Worm (Caenorhabditis elegans) whole organism, young adult: ENCODE data around the gene peb-1.
A peak's percentile ranks its signal among the peaks of the same experiment; 100 is the strongest.

Experiments used
- B0336.3 ChIP-seq: fragments of 200-800 bp; sonication (Bioruptor generic); IDR thresholded peaks from 2 replicates; pipeline ENCODE4 v1.3.6; 2022; ENCODE audit warnings: missing genetic modification characterization, missing compliant biosample characterization
- C06A6.2 ChIP-seq: fragments of 200-800 bp; sonication (Bioruptor generic); conservative IDR thresholded peaks from 2 replicates; pipeline ENCODE4 v1.3.6; 2022; ENCODE audit warnings: missing genetic modification characterization, missing compliant biosample characterization
- C17E4.6 ChIP-seq: fragments of 200-800 bp; sonication (Bioruptor generic); IDR thresholded peaks from 2 replicates; pipeline ENCODE4 v1.3.6; 2022; ENCODE audit warnings: missing genetic modification reagents, missing genetic modification characterization, missing compliant biosample characterization
- F10E7.11 ChIP-seq: sonication (generic microtip); optimal IDR thresholded peaks from 2 replicates; lab custom pipeline; 2017; ENCODE audit warnings: mild to moderate bottlenecking, missing genetic modification characterization, moderate library complexity, missing compliant biosample characterization
- F33H1.4 ChIP-seq: fragments of 200-800 bp; sonication (Bioruptor generic); IDR thresholded peaks from 2 replicates; pipeline ENCODE4 v1.3.6; 2022; ENCODE audit warnings: missing genetic modification reagents, missing genetic modification characterization, missing compliant biosample characterization
- F39B2.1 ChIP-seq: fragments of 200-800 bp; sonication (Bioruptor generic); IDR thresholded peaks from 2 replicates; pipeline ENCODE4 v1.3.6; 2022; ENCODE audit warnings: missing genetic modification reagents, missing genetic modification characterization, missing compliant biosample characterization
- F49E8.2 ChIP-seq: sonication (generic microtip); optimal IDR thresholded peaks from 3 replicates; lab custom pipeline; 2017; ENCODE audit warnings: missing genetic modification characterization, mild to moderate bottlenecking, missing compliant biosample characterization, antibody characterized with exemption, moderate library complexity; ENCODE audit not compliant: insufficient read depth
- K11D2.4 ChIP-seq: fragments of 200-800 bp; sonication (Bioruptor generic); IDR thresholded peaks from 2 replicates; pipeline ENCODE4 v1.3.6; 2022; ENCODE audit warnings: missing genetic modification reagents, missing genetic modification characterization, missing compliant biosample characterization
- K12H6.12 ChIP-seq: fragments of 200-800 bp; sonication (Bioruptor generic); optimal IDR thresholded peaks from 2 replicates; lab custom pipeline; 2018; ENCODE audit warnings: mild to moderate bottlenecking, missing genetic modification characterization, missing compliant biosample characterization
- Y79H2A.3 ChIP-seq: fragments of 200-800 bp; sonication (Bioruptor generic); conservative IDR thresholded peaks from 2 replicates; pipeline ENCODE4 v1.3.6; 2022; ENCODE audit warnings: missing genetic modification reagents, missing genetic modification characterization, missing compliant biosample characterization
- Y95B8A.8 ChIP-seq: fragments of 200-800 bp; sonication (Bioruptor generic); IDR thresholded peaks from 2 replicates; pipeline ENCODE4 v1.3.6; 2022; ENCODE audit warnings: missing genetic modification reagents, missing genetic modification characterization, missing compliant biosample characterization
- atf-7 ChIP-seq: sonication (generic microtip); optimal IDR thresholded peaks from 2 replicates; lab custom pipeline; 2017; ENCODE audit warnings: mild to moderate bottlenecking, missing genetic modification characterization, missing compliant biosample characterization
- attf-3 ChIP-seq: fragments of 200-800 bp; sonication (Bioruptor generic); conservative IDR thresholded peaks from 2 replicates; pipeline ENCODE4 v1.3.6; 2022; ENCODE audit warnings: missing genetic modification reagents, missing genetic modification characterization, missing compliant biosample characterization
- attf-5 ChIP-seq: fragments of 200-800 bp; sonication (Bioruptor generic); optimal IDR thresholded peaks from 2 replicates; lab custom pipeline; 2018; ENCODE audit warnings: mild to moderate bottlenecking, missing genetic modification characterization, missing compliant biosample characterization
- attf-6 ChIP-seq: fragments of 200-800 bp; sonication (Bioruptor generic); IDR thresholded peaks from 2 replicates; pipeline ENCODE4 v1.3.6; 2022; ENCODE audit warnings: missing genetic modification reagents, missing genetic modification characterization, missing compliant biosample characterization
- bed-2 ChIP-seq: fragments of 200-800 bp; sonication (Bioruptor generic); IDR thresholded peaks from 2 replicates; pipeline ENCODE4 v1.3.6; 2022; ENCODE audit warnings: missing genetic modification reagents, missing genetic modification characterization, missing compliant biosample characterization
- ceh-58 ChIP-seq: fragments of 200-800 bp; sonication (Bioruptor generic); IDR thresholded peaks from 2 replicates; pipeline ENCODE4 v1.3.6; 2022; ENCODE audit warnings: missing genetic modification characterization, missing compliant biosample characterization
- chd-7 ChIP-seq: sonication (generic microtip); optimal IDR thresholded peaks from 2 replicates; lab custom pipeline; 2016; ENCODE audit warnings: mild to moderate bottlenecking, missing genetic modification characterization, moderate library complexity, missing compliant biosample characterization
- dox-1 ChIP-seq: fragments of 200-800 bp; sonication (Bioruptor generic); IDR thresholded peaks from 2 replicates; pipeline ENCODE4 v1.3.6; 2022; ENCODE audit warnings: missing genetic modification reagents, missing genetic modification characterization, missing compliant biosample characterization
- egrh-3 ChIP-seq: fragments of 200-800 bp; sonication (Bioruptor generic); IDR thresholded peaks from 2 replicates; pipeline ENCODE4 v1.3.6; 2022; ENCODE audit warnings: missing genetic modification reagents, missing genetic modification characterization, missing compliant biosample characterization
- ekl-4 ChIP-seq: fragments of 200-800 bp; sonication (Bioruptor generic); IDR thresholded peaks from 2 replicates; pipeline ENCODE4 v1.3.6; 2022; ENCODE audit warnings: missing genetic modification reagents, missing genetic modification characterization, missing compliant biosample characterization
- gei-17 ChIP-seq: fragments of 200-800 bp; sonication (Bioruptor generic); optimal IDR thresholded peaks from 2 replicates; lab custom pipeline; 2018; ENCODE audit warnings: mild to moderate bottlenecking, missing genetic modification characterization, missing compliant biosample characterization
- hmg-1.2 ChIP-seq: fragments of 200-800 bp; sonication (Bioruptor generic); IDR thresholded peaks from 2 replicates; pipeline ENCODE4 v1.3.6; 2022; ENCODE audit warnings: missing genetic modification reagents, missing genetic modification characterization, missing compliant biosample characterization
- hmg-20 ChIP-seq: fragments of 200-800 bp; sonication (Bioruptor generic); IDR thresholded peaks from 2 replicates; pipeline ENCODE4 v1.3.6; 2022; ENCODE audit warnings: missing genetic modification reagents, missing genetic modification characterization, missing compliant biosample characterization
- hsf-1 ChIP-seq: fragments of 200-800 bp; sonication (Bioruptor generic); IDR thresholded peaks from 2 replicates; pipeline ENCODE4 v1.3.6; 2022; ENCODE audit warnings: missing genetic modification reagents, missing genetic modification characterization, missing compliant biosample characterization
- lag-1 ChIP-seq: fragments of 200-800 bp; sonication (Bioruptor generic); IDR thresholded peaks from 2 replicates; pipeline ENCODE4 v1.3.6; 2022; ENCODE audit warnings: missing genetic modification reagents, missing genetic modification characterization, missing compliant biosample characterization
- let-526 ChIP-seq: fragments of 200-800 bp; sonication (Bioruptor generic); IDR thresholded peaks from 2 replicates; pipeline ENCODE4 v1.3.6; 2022; ENCODE audit warnings: missing genetic modification reagents, missing genetic modification characterization, missing compliant biosample characterization
- lin-35 ChIP-seq, 3 experiments: fragments of 150-350 bp in 2 of 3; sonication (generic microtip) in 1 of 3; optimal IDR thresholded peaks; 2 replicates each; lab custom pipeline; 2014 to 2018; ENCODE audit warnings: missing biosample characterization in 3 of 3, missing genetic modification characterization in 3 of 3, missing genetic modification reagents in 3 of 3
- madf-3 ChIP-seq: fragments of 200-800 bp; sonication (Bioruptor generic); IDR thresholded peaks from 2 replicates; pipeline ENCODE4 v1.3.6; 2022; ENCODE audit warnings: missing genetic modification reagents, missing genetic modification characterization, missing compliant biosample characterization
- madf-6 ChIP-seq: fragments of 200-800 bp; sonication (Bioruptor generic); IDR thresholded peaks from 2 replicates; pipeline ENCODE4 v1.3.6; 2022; ENCODE audit warnings: missing genetic modification reagents, missing genetic modification characterization, missing compliant biosample characterization
- mel-28 ChIP-seq: sonication (generic microtip); optimal IDR thresholded peaks from 2 replicates; lab custom pipeline; 2016; ENCODE audit warnings: borderline replicate concordance, mild to moderate bottlenecking, missing genetic modification characterization, missing compliant biosample characterization
- mes-4 ChIP-seq: sonication (generic microtip); optimal IDR thresholded peaks from 2 replicates; lab custom pipeline; 2016; ENCODE audit warnings: missing genotype, missing genetic modification characterization, missing compliant biosample characterization
- nfya-1 ChIP-seq: sonication (generic microtip); optimal IDR thresholded peaks from 2 replicates; lab custom pipeline; 2017; ENCODE audit warnings: antibody characterized with exemption, missing compliant biosample characterization, missing genetic modification characterization, borderline replicate concordance; ENCODE audit not compliant: insufficient read depth
- nfyb-1 ChIP-seq: fragments of 200-800 bp; sonication (Bioruptor generic); IDR thresholded peaks from 2 replicates; pipeline ENCODE4 v1.3.6; 2022; ENCODE audit warnings: missing genetic modification reagents, missing genetic modification characterization, missing compliant biosample characterization
- nhr-179 ChIP-seq: sonication (generic microtip); optimal IDR thresholded peaks from 2 replicates; lab custom pipeline; 2016; ENCODE audit warnings: mild to moderate bottlenecking, missing genetic modification characterization, missing compliant biosample characterization
- nhr-80 ChIP-seq: sonication (generic microtip); optimal IDR thresholded peaks from 2 replicates; lab custom pipeline; 2016; ENCODE audit warnings: missing genetic modification characterization, missing compliant biosample characterization
- nhr-90 ChIP-seq: sonication (generic microtip); optimal IDR thresholded peaks from 2 replicates; lab custom pipeline; 2016; ENCODE audit warnings: missing genotype, mild to moderate bottlenecking, missing genetic modification characterization, missing compliant biosample characterization
- pha-4 ChIP-seq: fragments of 150-350 bp; sonication (generic microtip); optimal IDR thresholded peaks from 2 replicates; lab custom pipeline; 2014; ENCODE audit warnings: missing biosample characterization, missing genetic modification reagents, missing genetic modification characterization
- rcor-1 ChIP-seq: fragments of 200-800 bp; sonication (Bioruptor generic); IDR thresholded peaks from 2 replicates; pipeline ENCODE4 v1.3.6; 2022; ENCODE audit warnings: missing genetic modification reagents, missing genetic modification characterization, missing compliant biosample characterization
- rec-8 ChIP-seq, 2 experiments: sonication (generic microtip); optimal IDR thresholded peaks; 2 replicates each; lab custom pipeline; 2016; ENCODE audit warnings: mild to moderate bottlenecking in 2 of 2, missing genetic modification characterization in 2 of 2, missing genetic modification reagents in 2 of 2, missing genotype in 2 of 2, missing biosample characterization in 1 of 2, missing compliant biosample characterization in 1 of 2, moderate library complexity in 1 of 2
- snpc-4 ChIP-seq, 5 experiments: fragments of 150-350 bp in 1 of 5; sonication (generic microtip) in 4 of 5; optimal IDR thresholded peaks; 2 replicates each; lab custom pipeline; 2014 to 2018; ENCODE audit warnings: missing genetic modification characterization in 5 of 5, missing biosample characterization in 3 of 5, antibody characterized with exemption in 2 of 5, mild to moderate bottlenecking in 2 of 5, missing compliant biosample characterization in 2 of 5, missing genotype in 2 of 5, moderate library complexity in 2 of 5, missing genetic modification reagents in 1 of 5
- somi-1 ChIP-seq: fragments of 200-800 bp; sonication (Bioruptor generic); optimal IDR thresholded peaks from 2 replicates; lab custom pipeline; 2018; ENCODE audit warnings: mild to moderate bottlenecking, missing genetic modification characterization, missing compliant biosample characterization
- tbp1 ChIP-seq: fragments of 200-800 bp; sonication (Bioruptor generic); optimal IDR thresholded peaks from 2 replicates; lab custom pipeline; 2018; ENCODE audit warnings: mild to moderate bottlenecking, missing genetic modification characterization, missing compliant biosample characterization
- ztf-22 ChIP-seq: fragments of 200-800 bp; sonication (Bioruptor generic); optimal IDR thresholded peaks from 2 replicates; lab custom pipeline; 2018; ENCODE audit warnings: mild to moderate bottlenecking, missing genetic modification characterization, moderate library complexity, missing compliant biosample characterization

The peb-1 gene

ce11 chrX:2177731-2178326 lies 33.0 kb upstream of the peb-1 start:
- TF ChIP-seq attf-6 (GFP tag; lab: Robert Waterston, UW), result no peak
- TF ChIP-seq pha-4 (tag; lab: Kevin White, UChicago), result no peak
- no peak for TF ChIP-seq ekl-4 (GFP tag; lab: Robert Waterston, UW)
- no peak for TF ChIP-seq F33H1.4 (GFP tag; lab: Robert Waterston, UW)
- TF ChIP-seq bed-2, result no peak
- TF ChIP-seq somi-1, result no peak
- no peak for TF ChIP-seq ztf-22 (GFP tag; lab: Kevin White, UChicago)
- no peak for TF ChIP-seq K12H6.12 (tag; lab: Kevin White, UChicago)
- no peak for TF ChIP-seq C06A6.2 (GFP tag; lab: Robert Waterston, UW)
- TF ChIP-seq atf-7 (tag; lab: Kevin White, UChicago), result no peak
- no peak for TF ChIP-seq gei-17 (GFP tag; lab: Kevin White, UChicago)
- no peak for TF ChIP-seq F49E8.2 (tag; lab: Kevin White, UChicago)
- TF ChIP-seq ceh-58 (GFP tag; lab: Robert Waterston, UW), result no peak
- TF ChIP-seq nfyb-1 (GFP tag; lab: Robert Waterston, UW), result no peak
- TF ChIP-seq nfya-1 (tag; lab: Kevin White, UChicago), result no peak
- no peak for TF ChIP-seq F10E7.11 (tag; lab: Kevin White, UChicago)
- no peak for TF ChIP-seq egrh-3 (GFP tag; lab: Robert Waterston, UW)
- no peak for TF ChIP-seq snpc-4 (GFP tag; optimal IDR thresholded peaks at IDR 0.05; lab: Kevin White, UChicago)
- TF ChIP-seq snpc-4 (tag; optimal IDR thresholded peaks at IDR 0.05; lab: Kevin White, UChicago), result no peak
- TF ChIP-seq F39B2.1 (GFP tag; lab: Robert Waterston, UW), result no peak

DNA sequence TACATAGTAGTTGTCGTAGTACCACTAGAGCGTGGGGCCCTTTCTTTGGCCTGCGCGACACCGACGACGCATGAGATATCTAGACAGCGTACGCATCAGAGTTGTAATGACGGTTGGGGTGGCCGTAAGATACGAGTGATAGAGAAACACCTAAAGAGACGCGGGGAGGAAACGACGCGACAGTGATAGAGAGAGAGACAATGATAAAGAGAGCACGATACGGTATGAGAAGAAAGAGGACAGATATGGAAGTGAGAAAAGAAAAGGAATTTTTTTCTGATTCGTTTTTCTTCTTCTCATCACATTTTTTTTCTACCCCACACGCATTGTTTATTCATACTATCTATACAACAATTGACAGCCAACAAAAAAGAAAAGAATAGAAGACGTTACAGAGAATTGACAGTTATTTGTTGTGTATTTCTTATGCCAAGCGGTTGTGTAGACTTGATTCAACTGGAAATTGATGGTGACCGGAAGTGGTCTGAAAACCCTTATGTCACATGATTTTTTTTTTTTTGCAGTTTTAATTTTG lies 32.4 kb upstream of the peb-1 start:
- TF ChIP-seq attf-3 (GFP tag; lab: Robert Waterston, UW) (no peak), nhr-80 (peak; percentile 57), Y79H2A.3 (no peak), rcor-1 (GFP tag; lab: Robert Waterston, UW) (no peak), F10E7.11 (tag; lab: Kevin White, UChicago) (no peak)
- TF ChIP-seq, all 124 proteins: peak for 1

- TF ChIP-seq K11D2.4 (GFP tag; lab: Robert Waterston, UW) (no peak), hmg-1.2 (no peak), nhr-179 (tag; lab: Kevin White, UChicago) (no peak), madf-3 (no peak), mes-4 (tag; lab: Kevin White, UChicago) (no peak), Y79H2A.3 (no peak), C17E4.6 (GFP tag; lab: Robert Waterston, UW) (no peak), chd-7 (no peak), hsf-1 (GFP tag; lab: Robert Waterston, UW) (no peak), Y95B8A.8 (no peak), K12H6.12 (tag; lab: Kevin White, UChicago) (no peak)
These were observed 30.3 kb upstream of the peb-1 start, which contains the start of gene F48B9.1 for ce11 chrX:2180588-2180987. Gene F48B9.1, plus strand, starts transcription at chrX:2180888.

ce11 chrX:2188885-2189284 lies 22.0 kb upstream of the peb-1 start:
- TF ChIP-seq nhr-90 (tag; lab: Kevin White, UChicago) (no peak), K11D2.4 (GFP tag; lab: Robert Waterston, UW) (no peak), tbp1 (no peak), lag-1 (GFP tag; lab: Robert Waterston, UW) (no peak), attf-5 (GFP tag; lab: Kevin White, UChicago) (no peak), dox-1 (GFP tag; lab: Robert Waterston, UW) (no peak), hmg-20 (GFP tag; lab: Robert Waterston, UW) (no peak), B0336.3 (GFP tag; lab: Robert Waterston, UW) (no peak), lin-35 (GFP tag; optimal IDR thresholded peaks at IDR 0.05; lab: Kevin White, UChicago) (no peak), mel-28 (no peak), let-526 (GFP tag; lab: Robert Waterston, UW) (no peak), rec-8 (tag; optimal IDR thresholded peaks at IDR 0.05; lab: Kevin White, UChicago) (no peak), madf-6 (GFP tag; lab: Robert Waterston, UW) (no peak)
